Worm (Caenorhabditis elegans): ENCODE results near the gene amx-3.

ce11 chrV:20915186-20915585 lies 11.7 kb upstream of the amx-3 start, which contains the start of gene pbo-5:
- TF ChIP-seq nhr-11 (tag; optimal IDR thresholded peaks at IDR 0.05): no peak
- TF ChIP-seq unc-130 (GFP tag; optimal IDR thresholded peaks at IDR 0.05): no peak
- TF ChIP-seq pqm-1 (tag; optimal IDR thresholded peaks at IDR 0.05): no peak
- no peak for TF ChIP-seq ama-1 (optimal IDR thresholded peaks at IDR 0.05)

Data from whole organism, L4 larva.